Worm (Caenorhabditis elegans): ENCODE data around the gene act-3.

The act-3 gene

DNA sequence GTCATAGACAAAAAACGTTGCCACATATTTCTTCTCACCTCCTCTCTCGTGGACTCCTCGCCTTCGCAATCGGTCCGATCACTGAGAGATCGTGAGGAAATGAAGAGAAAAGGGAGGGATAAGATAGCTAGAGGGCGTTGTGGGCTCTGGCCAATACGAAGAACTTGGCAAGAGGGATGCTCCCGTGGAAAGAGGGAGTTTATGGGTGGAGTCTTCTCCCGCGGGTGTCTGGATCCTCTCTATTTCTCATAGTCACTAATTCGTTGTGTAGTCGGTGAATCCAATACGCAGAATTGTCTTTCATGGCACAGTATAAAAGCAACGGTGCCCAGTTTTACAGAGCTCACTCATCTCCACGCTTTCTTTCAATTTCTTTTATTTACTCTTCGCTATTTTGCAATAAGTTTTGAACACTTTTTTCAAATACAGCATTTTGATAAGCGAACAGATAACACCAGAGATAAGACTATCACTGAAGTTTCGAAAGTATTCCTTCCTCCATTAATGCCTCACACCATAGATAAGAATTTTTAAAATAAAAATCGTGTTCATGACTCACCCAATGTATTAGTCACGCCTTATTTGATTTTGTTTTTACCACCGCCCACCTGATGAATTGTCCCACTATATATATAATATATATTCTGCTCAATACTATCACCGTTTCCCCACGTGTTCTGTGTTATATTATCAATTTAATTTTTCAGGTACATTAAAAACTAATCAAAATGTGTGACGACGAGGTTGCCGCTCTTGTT lies 6.2 kb upstream of the act-3 start, which contains the start of gene act-1 (continued):
- TF ChIP-seq tbx-7 (tag; optimal IDR thresholded peaks at IDR 0.05) (no peak), ceh-22 (tag; optimal IDR thresholded peaks at IDR 0.05) (no peak), madf-2 (tag; optimal IDR thresholded peaks at IDR 0.05) (no peak), che-1 (tag; optimal IDR thresholded peaks at IDR 0.05) (no peak), ceh-30 (tag; optimal IDR thresholded peaks at IDR 0.05) (no peak), ceh-18 (tag; optimal IDR thresholded peaks at IDR 0.05) (peak; percentile 84)

DNA sequence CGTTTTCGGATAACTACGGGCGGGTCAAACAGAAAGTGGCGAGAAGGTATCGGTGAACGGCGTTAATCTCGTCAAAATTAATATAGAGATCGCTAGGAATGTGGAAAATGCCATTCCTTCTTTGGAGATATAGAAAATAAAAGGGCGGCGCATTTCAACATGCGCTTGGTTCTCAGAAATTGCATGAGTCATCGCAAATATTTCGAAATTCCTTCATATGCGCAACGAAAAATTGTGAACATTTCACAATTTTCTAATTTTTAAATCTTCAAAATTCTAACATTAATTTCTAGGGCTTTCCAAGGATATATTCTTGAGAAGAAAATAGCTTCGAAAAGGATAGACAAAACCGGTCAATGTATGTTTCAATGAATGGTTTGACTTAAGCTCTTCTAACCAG lies 4.6 kb upstream of the act-3 start:
- TF ChIP-seq T23F11.4 (GFP tag; optimal IDR thresholded peaks at IDR 0.05) (no peak), ceh-19 (GFP tag; optimal IDR thresholded peaks at IDR 0.05) (no peak), dmd-4 (tag; optimal IDR thresholded peaks at IDR 0.05; ENCODE audit: borderline replicate concordance) (no peak), ets-4 (tag; optimal IDR thresholded peaks at IDR 0.05) (no peak), tbx-7 (tag; optimal IDR thresholded peaks at IDR 0.05) (no peak), odd-2 (tag; optimal IDR thresholded peaks at IDR 0.05) (no peak), elt-2 (tag; optimal IDR thresholded peaks at IDR 0.05) (no peak)

DNA sequence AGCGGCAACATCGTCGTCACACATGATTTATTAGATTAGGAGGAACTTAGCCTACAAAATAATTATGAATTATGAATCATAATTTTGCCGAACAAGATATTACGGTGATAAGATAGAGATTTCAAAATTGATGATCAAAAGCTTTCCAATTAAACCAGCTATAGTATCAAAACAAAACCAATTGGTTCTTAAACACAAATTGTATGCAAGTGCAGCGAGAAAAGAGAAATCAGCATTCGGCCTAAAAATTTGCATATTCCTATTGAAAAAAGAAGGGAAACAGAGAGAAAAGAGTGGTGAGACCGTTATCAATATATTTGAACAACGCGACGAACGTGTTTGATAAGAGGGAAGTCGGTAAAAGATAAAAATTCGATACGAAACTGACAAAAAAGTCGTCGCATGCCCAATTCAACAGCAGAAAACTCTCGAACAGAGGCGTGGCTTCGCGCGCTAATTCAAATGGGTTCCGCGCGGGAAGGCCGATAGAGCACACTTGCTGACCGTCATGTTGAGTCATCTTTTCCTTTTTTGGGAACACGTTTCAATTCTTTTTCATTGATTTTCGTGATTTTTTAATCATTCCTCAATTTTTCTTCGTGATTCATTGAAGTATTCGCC lies 3.9 kb upstream of the act-3 start, which contains the start of gene act-2:
Gene act-2 (minus strand): TSS at position 51 of the 621 bp plus-strand sequence.
- TF ChIP-seq ahr-1 (tag; optimal IDR thresholded peaks at IDR 0.05) (no peak), sox-2 (GFP tag; IDR thresholded peaks at IDR 0.05) (no peak), npax-4 (tag; optimal IDR thresholded peaks at IDR 0.05) (no peak), ama-1 (optimal IDR thresholded peaks at IDR 0.05) (no peak), lim-6 (tag; optimal IDR thresholded peaks at IDR 0.05) (no peak), ceh-45 (GFP tag; IDR thresholded peaks at IDR 0.05) (no peak), nfya-1 (tag; optimal IDR thresholded peaks at IDR 0.05) (peak; percentile 40), unc-86 (tag; optimal IDR thresholded peaks at IDR 0.05) (no peak), F13H6.1 (tag; optimal IDR thresholded peaks at IDR 0.05) (no peak), dve-1 (tag; optimal IDR thresholded peaks at IDR 0.05) (no peak), Y22D7AL.16 (tag; optimal IDR thresholded peaks at IDR 0.05) (no peak), unc-42 (tag; optimal IDR thresholded peaks at IDR 0.05) (peak; percentile 58), K02D7.2 (tag; optimal IDR thresholded peaks at IDR 0.05) (no peak), tbx-7 (tag; optimal IDR thresholded peaks at IDR 0.05) (no peak), rnt-1 (tag; optimal IDR thresholded peaks at IDR 0.05) (peak; percentile 26), ztf-16 (tag; optimal IDR thresholded peaks at IDR 0.05) (peak; percentile 12), ref-2 (tag; optimal IDR thresholded peaks at IDR 0.05) (no peak), hlh-6 (tag; optimal IDR thresholded peaks at IDR 0.05) (no peak), ceh-34 (tag; optimal IDR thresholded peaks at IDR 0.05) (no peak), odd-2 (tag; optimal IDR thresholded peaks at IDR 0.05) (no peak), ceh-18 (tag; optimal IDR thresholded peaks at IDR 0.05) (peak; percentile 32), ceh-6 (GFP tag; optimal IDR thresholded peaks at IDR 0.05) (no peak), ceh-31 (tag; optimal IDR thresholded peaks at IDR 0.05) (peak; percentile 37), tbx-2 (tag; optimal IDR thresholded peaks at IDR 0.05) (peak; percentile 53), ceh-2 (tag; optimal IDR thresholded peaks at IDR 0.05) (no peak), C38D4.7 (GFP tag; optimal IDR thresholded peaks at IDR 0.05) (no peak), pat-9 (tag; optimal IDR thresholded peaks at IDR 0.05) (no peak), madf-2 (tag; optimal IDR thresholded peaks at IDR 0.05) (no peak), pax-1 (tag; optimal IDR thresholded peaks at IDR 0.05) (peak; percentile 13), lin-11 (tag; optimal IDR thresholded peaks at IDR 0.05) (no peak), fkh-6 (tag; optimal IDR thresholded peaks at IDR 0.05) (no peak), pha-2 (tag; optimal IDR thresholded peaks at IDR 0.05) (no peak), hlh-30 (tag; optimal IDR thresholded peaks at IDR 0.05; ENCODE audit: insufficient read depth) (peak; percentile 8), ceh-22 (tag; optimal IDR thresholded peaks at IDR 0.05) (no peak), syd-9 (tag; optimal IDR thresholded peaks at IDR 0.05) (no peak), unc-55 (GFP tag; optimal IDR thresholded peaks at IDR 0.05) (no peak), ceh-14 (tag; optimal IDR thresholded peaks at IDR 0.05) (no peak), gmeb-2 (tag; optimal IDR thresholded peaks at IDR 0.05) (no peak), hlh-8 (tag; optimal IDR thresholded peaks at IDR 0.05) (no peak), ceh-24 (tag; optimal IDR thresholded peaks at IDR 0.05) (no peak), nhr-232 (tag; optimal IDR thresholded peaks at IDR 0.05) (no peak)
